Fruit fly (Drosophila melanogaster): ENCODE data around the gene CG18170.

The CG18170 gene

dm6 chr3L:1584003-1584402, 18.8 kb upstream of the CG18170 start (continued):
- TF ChIP-seq CG32532 (GFP tag; IDR thresholded peaks at IDR 0.05) (peak; percentile 49; the same call in 1 of the 2 replicates), al (GFP tag; IDR thresholded peaks at IDR 0.05) (no peak), CG30020 (tag; optimal IDR thresholded peaks at IDR 0.05) (no peak), CG5180 (GFP tag; optimal IDR thresholded peaks at IDR 0.05) (no peak), gro (GFP tag; optimal IDR thresholded peaks at IDR 0.05) (no peak), gsb (GFP tag; IDR thresholded peaks at IDR 0.05) (no peak), stc (GFP tag; IDR thresholded peaks at IDR 0.05) (peak; percentile 58), nom (GFP tag; optimal IDR thresholded peaks at IDR 0.05) (no peak), CHES-1-like (GFP tag; optimal IDR thresholded peaks at IDR 0.05) (peak; percentile 42), D (optimal IDR thresholded peaks at IDR 0.05) (no peak), D (GFP tag; optimal IDR thresholded peaks at IDR 0.05) (no peak), schlank (tag; optimal IDR thresholded peaks at IDR 0.05) (no peak), disco-r (GFP tag; optimal IDR thresholded peaks at IDR 0.05) (no peak), Opbp (GFP tag; IDR thresholded peaks at IDR 0.05; ENCODE audit: partially characterized antibody) (no peak), Hey (tag; optimal IDR thresholded peaks at IDR 0.05) (no peak), CG11695 (GFP tag; IDR thresholded peaks at IDR 0.05) (peak; percentile 56; the same call in 1 of the 3 replicates), CG9797 (GFP tag; optimal IDR thresholded peaks at IDR 0.05) (no peak), insv (GFP tag; optimal IDR thresholded peaks at IDR 0.05) (no peak), CG15479 (GFP tag; optimal IDR thresholded peaks at IDR 0.05) (no peak), CG7786 (GFP tag; optimal IDR thresholded peaks at IDR 0.05) (peak; percentile 26), Ets65A (GFP tag) (peak; percentile 96), CG13424 (tag; optimal IDR thresholded peaks at IDR 0.05) (peak; percentile 46), CG10147 (GFP tag; optimal IDR thresholded peaks at IDR 0.05) (no peak), fu2 (GFP tag; optimal IDR thresholded peaks at IDR 0.05) (peak; percentile 25), fru (optimal IDR thresholded peaks at IDR 0.05) (no peak), crol (GFP tag; IDR thresholded peaks at IDR 0.05) (peak; percentile 19; the same call in 1 of the 2 replicates), yki (optimal IDR thresholded peaks at IDR 0.05) (no peak), Dll (GFP tag; IDR thresholded peaks at IDR 0.05; ENCODE audit: partially characterized antibody) (no peak), Taf1 (GFP tag; IDR thresholded peaks at IDR 0.05) (no peak), Eip74EF (GFP tag; optimal IDR thresholded peaks at IDR 0.05) (peak in 1 of 2 experiments; percentile 46), fd102C (GFP tag; optimal IDR thresholded peaks at IDR 0.05) (no peak), CG34422 (GFP tag; IDR thresholded peaks at IDR 0.05) (peak; percentile 65; the same call in 2 of the 3 replicates), btn (GFP tag; optimal IDR thresholded peaks at IDR 0.05) (no peak), BEAF-32 (GFP tag; optimal IDR thresholded peaks at IDR 0.05) (no peak), CoRest (tag; optimal IDR thresholded peaks at IDR 0.05) (peak; percentile 60), Asciz (GFP tag; optimal IDR thresholded peaks at IDR 0.05) (peak; percentile 68), jigr1 (GFP tag; IDR thresholded peaks at IDR 0.05) (no peak), Hmr (GFP tag; optimal IDR thresholded peaks at IDR 0.05) (peak; percentile 7), CG2120 (GFP tag; optimal IDR thresholded peaks at IDR 0.05) (peak; percentile 56), lilli (GFP tag; optimal IDR thresholded peaks at IDR 0.05) (peak; percentile 55), MESR4 (GFP tag; optimal IDR thresholded peaks at IDR 0.05) (no peak), CG14050 (GFP tag; IDR thresholded peaks at IDR 0.05) (peak; percentile 64; the same call in 2 of the 3 replicates), lov (optimal IDR thresholded peaks at IDR 0.05) (no peak), lov (GFP tag; IDR thresholded peaks at IDR 0.05) (0 out of 3 replicates have a peak, but pooled peaks have one; percentile 69), Fer3 (tag; optimal IDR thresholded peaks at IDR 0.05) (peak; percentile 26), CG4617 (GFP tag; optimal IDR thresholded peaks at IDR 0.05; ENCODE audit: borderline replicate concordance) (peak; percentile 16), gce (GFP tag; IDR thresholded peaks at IDR 0.05) (peak; percentile 67; the same call in 1 of the 3 replicates), pzg (GFP tag; optimal IDR thresholded peaks at IDR 0.05) (no peak), CG11398 (GFP tag; optimal IDR thresholded peaks at IDR 0.05) (peak; percentile 38), Dek (tag; optimal IDR thresholded peaks at IDR 0.05) (no peak), CG12219 (GFP tag; optimal IDR thresholded peaks at IDR 0.05) (peak; percentile 64), ci (GFP tag; IDR thresholded peaks at IDR 0.05) (peak; percentile 85)

Data from whole organism, embryonic.